Worm (Caenorhabditis elegans): Measurements from ENCODE around the gene R02F2.8.

DNA sequence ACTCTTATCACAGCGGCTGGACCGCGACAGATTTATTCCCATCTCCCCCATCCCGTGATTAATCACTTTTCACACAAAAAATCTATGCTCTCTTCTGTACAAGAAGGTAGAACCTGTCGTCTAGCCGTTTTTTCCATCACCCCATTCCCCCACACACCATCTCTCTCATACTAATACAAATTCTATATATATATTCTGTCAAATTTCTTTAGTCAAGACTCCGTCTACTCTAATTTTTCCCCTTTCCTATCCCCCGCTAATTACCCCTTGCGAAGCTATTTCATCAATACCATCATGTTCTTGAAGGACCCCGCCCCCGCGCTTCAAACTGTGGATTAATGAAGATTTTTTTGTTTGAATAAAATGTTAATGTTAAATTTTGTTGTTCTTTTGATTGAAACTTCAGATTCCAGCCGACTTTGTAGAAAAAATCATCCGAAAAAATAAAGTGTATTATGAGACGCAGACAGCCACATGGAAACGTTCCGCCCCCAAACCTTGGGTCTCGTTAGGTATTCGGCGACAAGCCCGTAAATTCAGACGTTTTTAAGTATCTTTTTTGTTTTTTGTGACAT is 11.0 kb upstream of the R02F2.8 start:
- no peak for TF ChIP-seq fkh-10 (GFP tag; optimal IDR thresholded peaks at IDR 0.05)
- peak; percentile 72 for TF ChIP-seq lsy-12 (tag; optimal IDR thresholded peaks at IDR 0.05)
- peak; percentile 27 for TF ChIP-seq tbx-2 (tag; optimal IDR thresholded peaks at IDR 0.05)
- TF ChIP-seq ceh-82 (tag; optimal IDR thresholded peaks at IDR 0.05): no peak
- TF ChIP-seq nhr-25 (tag; optimal IDR thresholded peaks at IDR 0.05): peak; percentile 40
